Worm (Caenorhabditis elegans): ENCODE results near the gene ZC443.2.

ZC443.2 gene

DNA sequence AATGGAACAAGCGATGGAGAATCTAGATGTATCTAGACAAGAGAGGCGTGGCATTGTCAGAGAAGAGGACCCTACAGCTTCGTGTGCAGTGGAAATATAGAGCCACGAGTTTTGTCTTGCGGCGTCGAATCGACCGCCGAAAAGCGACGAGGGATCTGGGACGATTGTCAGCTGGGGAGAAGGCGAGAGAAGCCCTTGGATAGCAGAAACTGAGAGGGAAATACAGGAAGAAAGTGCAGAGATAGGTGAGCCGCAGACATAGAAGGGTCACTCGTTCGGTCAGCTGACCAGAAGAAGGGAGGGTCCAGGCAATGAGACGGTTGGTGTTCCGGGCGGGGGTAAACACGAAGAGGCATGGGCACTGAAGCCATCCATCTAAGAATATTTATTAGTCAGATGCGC lies 3.5 kb upstream of the ZC443.2 start (continued):
- TF ChIP-seq somi-1 (GFP tag; optimal IDR thresholded peaks at IDR 0.05) (peak; percentile 60), T26A5.8 (tag; optimal IDR thresholded peaks at IDR 0.05) (no peak), F52B5.7 (tag; optimal IDR thresholded peaks at IDR 0.05) (peak; percentile 31), akir-1 (GFP tag; optimal IDR thresholded peaks at IDR 0.05) (no peak), F57C9.4 (tag; optimal IDR thresholded peaks at IDR 0.05) (no peak), athp-1 (tag; optimal IDR thresholded peaks at IDR 0.05) (no peak), lir-1 (GFP tag; conservative IDR thresholded peaks at IDR 0.05) (no peak), sdz-38 (tag; optimal IDR thresholded peaks at IDR 0.05) (no peak), ccch-3 (GFP tag; optimal IDR thresholded peaks at IDR 0.05) (no peak), F39B2.1 (GFP tag; IDR thresholded peaks at IDR 0.05) (no peak), C17E4.6 (GFP tag; IDR thresholded peaks at IDR 0.05) (no peak), F22D6.2 (tag; optimal IDR thresholded peaks at IDR 0.05) (no peak), B0336.3 (GFP tag; IDR thresholded peaks at IDR 0.05) (peak; percentile 33; the same call in 1 of the 2 replicates), lsl-1 (GFP tag; optimal IDR thresholded peaks at IDR 0.05) (no peak), egl-18 (GFP tag; IDR thresholded peaks at IDR 0.05) (no peak), dpl-1 (GFP tag; optimal IDR thresholded peaks at IDR 0.05) (no peak), C06A6.2 (GFP tag; conservative IDR thresholded peaks at IDR 0.05) (no peak), Y56A3A.18 (GFP tag; IDR thresholded peaks at IDR 0.05) (no peak), aptf-3 (GFP tag; IDR thresholded peaks at IDR 0.05) (no peak), ztf-18 (tag; optimal IDR thresholded peaks at IDR 0.05) (peak; percentile 10), snpc-1.3 (tag; optimal IDR thresholded peaks at IDR 0.05; ENCODE audit: insufficient read depth) (no peak), ztf-3 (GFP tag; optimal IDR thresholded peaks at IDR 0.05) (no peak), unc-130 (GFP tag; optimal IDR thresholded peaks at IDR 0.05) (no peak), cebp-1 (GFP tag; IDR thresholded peaks at IDR 0.05) (peak; percentile 49; the same call in 1 of the 2 replicates), cebp-1 (tag; optimal IDR thresholded peaks at IDR 0.05) (peak; percentile 78), attf-3 (GFP tag; conservative IDR thresholded peaks at IDR 0.05) (no peak), let-526 (GFP tag; IDR thresholded peaks at IDR 0.05) (0 out of 2 replicates have a peak, but pooled peaks have one; percentile 6), nhr-179 (tag; optimal IDR thresholded peaks at IDR 0.05) (no peak), tbx-9 (tag; optimal IDR thresholded peaks at IDR 0.05; ENCODE audit: borderline replicate concordance) (no peak), lag-1 (GFP tag; IDR thresholded peaks at IDR 0.05) (no peak), sea-2 (GFP tag; IDR thresholded peaks at IDR 0.05) (no peak), nhr-90 (tag; optimal IDR thresholded peaks at IDR 0.05) (no peak), ama-1 (optimal IDR thresholded peaks at IDR 0.05) (no peak), ama-1 (GFP tag; optimal IDR thresholded peaks at IDR 0.05) (no peak), lin-26 (GFP tag; IDR thresholded peaks at IDR 0.05) (no peak), egl-44 (GFP tag; IDR thresholded peaks at IDR 0.05) (0 out of 2 replicates have a peak, but pooled peaks have one; percentile 58), ztf-26 (tag; optimal IDR thresholded peaks at IDR 0.05) (no peak), attf-6 (GFP tag; IDR thresholded peaks at IDR 0.05) (no peak), bed-2 (GFP tag; IDR thresholded peaks at IDR 0.05) (no peak), ZK185.1 (tag; optimal IDR thresholded peaks at IDR 0.05; ENCODE audit: poor library complexity, severe bottlenecking) (peak; percentile 36), sptf-2 (GFP tag; optimal IDR thresholded peaks at IDR 0.05) (no peak), lin-54 (GFP tag; optimal IDR thresholded peaks at IDR 0.05) (peak; percentile 4), tlf-1 (GFP tag; optimal IDR thresholded peaks at IDR 0.05) (no peak), nhr-80 (tag; optimal IDR thresholded peaks at IDR 0.05) (no peak), ztf-25 (GFP tag; IDR thresholded peaks at IDR 0.05) (no peak), B0035.1 (tag; optimal IDR thresholded peaks at IDR 0.05) (no peak), F55B11.4 (tag; optimal IDR thresholded peaks at IDR 0.05; ENCODE audit: borderline replicate concordance, insufficient read depth) (no peak), T07F8.4 (tag; optimal IDR thresholded peaks at IDR 0.05) (no peak), hmg-1.2 (GFP tag; IDR thresholded peaks at IDR 0.05) (peak; percentile 73; the same call in 1 of the 2 replicates), mcd-1 (GFP tag; IDR thresholded peaks at IDR 0.05) (peak; percentile 64; the same call in 1 of the 2 replicates), chd-7 (tag; optimal IDR thresholded peaks at IDR 0.05) (peak; percentile 52)
